Worm (Caenorhabditis elegans) whole organism, young adult: Measurements from ENCODE around the gene fbxa-138.

Experiments
- B0336.3 ChIP-seq: fragments of 200-800 bp; sonication (Bioruptor generic); IDR thresholded peaks from 2 replicates; pipeline ENCODE4 v1.3.6; 2022; ENCODE audit warnings: missing genetic modification characterization, missing compliant biosample characterization
- C06A6.2 ChIP-seq: fragments of 200-800 bp; sonication (Bioruptor generic); conservative IDR thresholded peaks from 2 replicates; pipeline ENCODE4 v1.3.6; 2022; ENCODE audit warnings: missing genetic modification characterization, missing compliant biosample characterization
- D2030.7 ChIP-seq: fragments of 200-800 bp; sonication (Bioruptor generic); IDR thresholded peaks from 2 replicates; pipeline ENCODE4 v1.3.6; 2022; ENCODE audit warnings: missing genetic modification reagents, missing genetic modification characterization, missing compliant biosample characterization
- F10E7.11 ChIP-seq: sonication (generic microtip); optimal IDR thresholded peaks from 2 replicates; lab custom pipeline; 2017; ENCODE audit warnings: mild to moderate bottlenecking, missing genetic modification characterization, moderate library complexity, missing compliant biosample characterization
- F22D6.2 ChIP-seq: sonication (generic microtip); optimal IDR thresholded peaks from 2 replicates; lab custom pipeline; 2016; ENCODE audit warnings: mild to moderate bottlenecking, missing genetic modification characterization, missing compliant biosample characterization
- F37B4.10 ChIP-seq: fragments of 200-800 bp; sonication (Bioruptor generic); IDR thresholded peaks from 2 replicates; pipeline ENCODE4 v1.3.6; 2022; ENCODE audit warnings: missing genetic modification characterization, missing compliant biosample characterization
- F49E8.2 ChIP-seq: sonication (generic microtip); optimal IDR thresholded peaks from 3 replicates; lab custom pipeline; 2017; ENCODE audit warnings: missing genetic modification characterization, mild to moderate bottlenecking, missing compliant biosample characterization, antibody characterized with exemption, moderate library complexity; ENCODE audit not compliant: insufficient read depth
- Y53F4B.3 ChIP-seq: fragments of 200-800 bp; sonication (Bioruptor generic); IDR thresholded peaks from 2 replicates; pipeline ENCODE4 v1.3.6; 2022; ENCODE audit warnings: missing genetic modification reagents, missing genetic modification characterization, missing compliant biosample characterization
- Y95B8A.8 ChIP-seq: fragments of 200-800 bp; sonication (Bioruptor generic); IDR thresholded peaks from 2 replicates; pipeline ENCODE4 v1.3.6; 2022; ENCODE audit warnings: missing genetic modification reagents, missing genetic modification characterization, missing compliant biosample characterization
- akir-1 ChIP-seq: fragments of 200-800 bp; sonication (Bioruptor generic); optimal IDR thresholded peaks from 2 replicates; lab custom pipeline; 2018; ENCODE audit warnings: mild to moderate bottlenecking, missing genetic modification characterization, moderate library complexity, missing compliant biosample characterization
- ama-1 ChIP-seq, 3 experiments: fragments of 150-350 bp in 1 of 3; sonication (generic microtip) in 2 of 3; optimal IDR thresholded peaks; 2 replicates each; lab custom pipeline; 2014 to 2018; ENCODE audit warnings: missing biosample characterization in 2 of 3, missing genetic modification characterization in 2 of 3, missing genetic modification reagents in 2 of 3
- attf-5 ChIP-seq: fragments of 200-800 bp; sonication (Bioruptor generic); optimal IDR thresholded peaks from 2 replicates; lab custom pipeline; 2018; ENCODE audit warnings: mild to moderate bottlenecking, missing genetic modification characterization, missing compliant biosample characterization
- bed-1 ChIP-seq: fragments of 200-800 bp; sonication (Bioruptor generic); IDR thresholded peaks from 2 replicates; pipeline ENCODE4 v1.3.6; 2022; ENCODE audit warnings: missing genetic modification reagents, missing genetic modification characterization, missing compliant biosample characterization
- cebp-2 ChIP-seq: fragments of 200-800 bp; sonication (Bioruptor generic); IDR thresholded peaks from 2 replicates; pipeline ENCODE4 v1.3.6; 2022; ENCODE audit warnings: missing genetic modification characterization, missing compliant biosample characterization
- ceh-100 ChIP-seq: fragments of 200-800 bp; sonication (Bioruptor generic); IDR thresholded peaks from 2 replicates; pipeline ENCODE4 v1.3.6; 2022; ENCODE audit warnings: missing genetic modification reagents, missing genetic modification characterization, missing compliant biosample characterization
- ceh-40 ChIP-seq: fragments of 200-800 bp; sonication (Bioruptor generic); IDR thresholded peaks from 2 replicates; pipeline ENCODE4 v1.3.6; 2022; ENCODE audit warnings: missing genetic modification characterization, missing compliant biosample characterization
- ceh-58 ChIP-seq: fragments of 200-800 bp; sonication (Bioruptor generic); IDR thresholded peaks from 2 replicates; pipeline ENCODE4 v1.3.6; 2022; ENCODE audit warnings: missing genetic modification characterization, missing compliant biosample characterization
- ceh-91 ChIP-seq: fragments of 200-800 bp; sonication (Bioruptor generic); IDR thresholded peaks from 2 replicates; pipeline ENCODE4 v1.3.6; 2022; ENCODE audit warnings: missing genetic modification reagents, missing genetic modification characterization, missing compliant biosample characterization
- die-1 ChIP-seq: sonication (generic microtip); optimal IDR thresholded peaks from 2 replicates; lab custom pipeline; 2016; ENCODE audit warnings: missing genotype, mild to moderate bottlenecking, missing genetic modification characterization, missing compliant biosample characterization
- dpl-1 ChIP-seq: fragments of 150-350 bp; optimal IDR thresholded peaks from 2 replicates; lab custom pipeline; 2014; ENCODE audit warnings: missing biosample characterization, missing genetic modification reagents, missing genetic modification characterization
- efl-1 ChIP-seq: fragments of 150-350 bp; optimal IDR thresholded peaks from 2 replicates; lab custom pipeline; 2014; ENCODE audit warnings: missing biosample characterization, missing genetic modification reagents, missing genetic modification characterization
- ets-4 ChIP-seq: fragments of 200-800 bp; sonication (Bioruptor generic); optimal IDR thresholded peaks from 2 replicates; lab custom pipeline; 2018; ENCODE audit warnings: mild to moderate bottlenecking, missing genetic modification characterization, missing compliant biosample characterization
- hmg-1.2 ChIP-seq: fragments of 200-800 bp; sonication (Bioruptor generic); IDR thresholded peaks from 2 replicates; pipeline ENCODE4 v1.3.6; 2022; ENCODE audit warnings: missing genetic modification reagents, missing genetic modification characterization, missing compliant biosample characterization
- hrde-1 ChIP-seq: sonication (generic microtip); optimal IDR thresholded peaks from 2 replicates; lab custom pipeline; 2016; ENCODE audit warnings: missing genetic modification characterization, mild to moderate bottlenecking, missing compliant biosample characterization, moderate library complexity, missing genotype, missing genetic modification reagents, borderline replicate concordance
- let-526 ChIP-seq: fragments of 200-800 bp; sonication (Bioruptor generic); IDR thresholded peaks from 2 replicates; pipeline ENCODE4 v1.3.6; 2022; ENCODE audit warnings: missing genetic modification reagents, missing genetic modification characterization, missing compliant biosample characterization
- lin-54 ChIP-seq: fragments of 200-800 bp; sonication (Bioruptor generic); optimal IDR thresholded peaks from 2 replicates; lab custom pipeline; 2018; ENCODE audit warnings: mild to moderate bottlenecking, missing genetic modification characterization, missing compliant biosample characterization
- lir-1 ChIP-seq: fragments of 200-800 bp; sonication (Bioruptor generic); conservative IDR thresholded peaks from 2 replicates; pipeline ENCODE4 v1.3.6; 2022; ENCODE audit warnings: missing genetic modification reagents, missing genetic modification characterization, missing compliant biosample characterization
- lsl-1 ChIP-seq: fragments of 200-800 bp; sonication (Bioruptor generic); optimal IDR thresholded peaks from 2 replicates; lab custom pipeline; 2018; ENCODE audit warnings: mild to moderate bottlenecking, missing genetic modification characterization, moderate library complexity, missing compliant biosample characterization
- mcd-1 ChIP-seq: fragments of 200-800 bp; sonication (Bioruptor generic); IDR thresholded peaks from 2 replicates; pipeline ENCODE4 v1.3.6; 2022; ENCODE audit warnings: missing genetic modification reagents, missing genetic modification characterization, missing compliant biosample characterization
- nfyb-1 ChIP-seq: fragments of 200-800 bp; sonication (Bioruptor generic); IDR thresholded peaks from 2 replicates; pipeline ENCODE4 v1.3.6; 2022; ENCODE audit warnings: missing genetic modification reagents, missing genetic modification characterization, missing compliant biosample characterization
- nhr-179 ChIP-seq: sonication (generic microtip); optimal IDR thresholded peaks from 2 replicates; lab custom pipeline; 2016; ENCODE audit warnings: mild to moderate bottlenecking, missing genetic modification characterization, missing compliant biosample characterization
- nhr-80 ChIP-seq: sonication (generic microtip); optimal IDR thresholded peaks from 2 replicates; lab custom pipeline; 2016; ENCODE audit warnings: missing genetic modification characterization, missing compliant biosample characterization
- sdz-38 ChIP-seq: sonication (generic microtip); optimal IDR thresholded peaks from 2 replicates; lab custom pipeline; 2016; ENCODE audit warnings: missing genotype, missing genetic modification characterization, missing compliant biosample characterization
- sea-2 ChIP-seq: fragments of 200-800 bp; sonication (Bioruptor generic); IDR thresholded peaks from 2 replicates; pipeline ENCODE4 v1.3.6; 2022; ENCODE audit warnings: missing genetic modification characterization, missing compliant biosample characterization
- snpc-3.4 ChIP-seq: sonication (generic microtip); optimal IDR thresholded peaks from 2 replicates; lab custom pipeline; 2017; ENCODE audit warnings: missing genetic modification characterization, mild to moderate bottlenecking, missing compliant biosample characterization, antibody characterized with exemption, moderate library complexity, missing genotype, missing genetic modification reagents
- somi-1 ChIP-seq: fragments of 200-800 bp; sonication (Bioruptor generic); optimal IDR thresholded peaks from 2 replicates; lab custom pipeline; 2018; ENCODE audit warnings: mild to moderate bottlenecking, missing genetic modification characterization, missing compliant biosample characterization
- tbp1 ChIP-seq: fragments of 200-800 bp; sonication (Bioruptor generic); optimal IDR thresholded peaks from 2 replicates; lab custom pipeline; 2018; ENCODE audit warnings: mild to moderate bottlenecking, missing genetic modification characterization, missing compliant biosample characterization
- xnd-1 ChIP-seq: sonication (generic microtip); optimal IDR thresholded peaks from 2 replicates; lab custom pipeline; 2016; ENCODE audit warnings: missing genotype, missing genetic modification reagents, missing genetic modification characterization, missing compliant biosample characterization
- ztf-25 ChIP-seq: fragments of 200-800 bp; sonication (Bioruptor generic); IDR thresholded peaks from 2 replicates; pipeline ENCODE4 v1.3.6; 2022; ENCODE audit warnings: missing genetic modification reagents, missing genetic modification characterization, missing compliant biosample characterization
- ztf-3 ChIP-seq: fragments of 200-800 bp; sonication (Bioruptor generic); optimal IDR thresholded peaks from 2 replicates; lab custom pipeline; 2018; ENCODE audit warnings: mild to moderate bottlenecking, missing genetic modification characterization, missing compliant biosample characterization

Gene fbxa-138

DNA sequence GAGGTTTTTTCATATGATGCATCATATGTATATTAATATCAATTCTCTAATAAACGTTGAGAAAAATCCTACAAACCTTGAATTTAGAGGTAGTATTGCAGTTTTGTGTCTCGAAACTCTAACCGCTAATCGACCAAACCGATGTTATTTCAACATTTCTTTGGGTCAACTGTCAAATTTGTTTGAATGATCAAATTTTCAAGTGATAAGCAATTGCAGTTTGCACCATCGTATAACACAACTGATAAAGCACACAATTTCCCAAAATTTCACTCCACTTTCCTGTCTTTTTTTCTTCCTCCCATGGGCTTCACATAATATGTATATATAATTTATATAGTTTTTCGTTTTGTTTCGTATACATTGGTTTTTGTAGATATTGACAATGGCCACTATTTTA is at the start of gene fbxa-138, which contains the start of gene Y82E9BR.5:
fbxa-138 (minus strand) TSS at position 161 of the 400 bp plus-strand sequence.
Y82E9BR.5 (plus strand) TSS at position 279 of the 400 bp plus-strand sequence.
- no peak for TF ChIP-seq sea-2 (GFP tag; lab: Robert Waterston, UW)
- peak; percentile 72 for TF ChIP-seq nhr-80 (tag; lab: Kevin White, UChicago)
- TF ChIP-seq somi-1 (GFP tag; lab: Kevin White, UChicago) = no peak

DNA sequence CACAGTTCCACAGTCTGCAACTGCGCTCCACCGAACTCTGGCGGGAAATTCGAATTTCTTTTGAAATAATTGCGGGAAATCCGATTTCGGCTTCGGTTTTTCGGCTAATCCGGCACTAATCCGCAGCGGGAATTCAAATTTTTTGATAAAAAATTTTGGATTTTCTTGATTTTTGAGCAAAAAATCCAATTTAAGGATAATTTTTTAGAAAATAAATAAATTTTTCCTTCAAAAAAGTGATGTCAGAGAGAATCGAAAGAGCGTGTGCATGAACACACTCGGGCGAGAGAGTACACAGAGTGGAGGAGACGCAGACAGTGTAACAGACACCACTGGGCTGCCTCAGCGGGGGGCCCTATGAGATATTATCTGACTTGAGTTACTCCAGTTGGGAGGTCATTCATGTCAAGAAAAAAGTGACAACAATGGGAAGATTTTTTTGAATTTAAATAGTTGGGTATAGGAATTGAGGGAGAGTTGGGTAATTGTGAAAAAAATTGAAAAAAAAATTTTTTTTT is 45.9 kb upstream of the fbxa-138 start:
- peak; percentile 94 for TF ChIP-seq hmg-1.2
- no peak for TF ChIP-seq dpl-1
- TF ChIP-seq F10E7.11 = no peak
- no peak for TF ChIP-seq cebp-2 (GFP tag; lab: Robert Waterston, UW)
- no peak for TF ChIP-seq C06A6.2
- no peak for TF ChIP-seq ama-1 (optimal IDR thresholded peaks at IDR 0.05; lab: Kevin White, UChicago)
- TF ChIP-seq ama-1 (GFP tag; optimal IDR thresholded peaks at IDR 0.05; lab: Kevin White, UChicago) = no peak

DNA sequence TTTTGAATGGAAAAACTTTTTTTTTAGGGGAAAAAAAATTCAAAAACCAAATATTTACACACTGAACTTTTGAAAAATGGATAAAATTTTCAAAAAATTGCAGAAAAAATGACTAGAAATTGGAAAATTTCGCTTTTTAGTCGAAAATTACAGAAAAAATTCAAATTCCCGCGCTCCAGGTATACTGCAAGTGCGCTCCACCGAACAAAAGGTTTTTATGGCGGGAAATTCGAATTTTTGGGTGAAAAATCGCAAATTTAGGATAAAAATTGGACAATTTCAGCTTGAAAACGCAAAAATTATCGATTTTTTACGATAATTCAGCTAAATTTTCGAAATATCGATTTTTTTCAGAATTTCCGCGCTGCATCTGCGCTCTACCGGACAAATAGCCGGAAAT is 45.2 kb upstream of the fbxa-138 start:
- TF ChIP-seq Y53F4B.3 (GFP tag; lab: Robert Waterston, UW) (no peak), B0336.3 (GFP tag; lab: Robert Waterston, UW) (no peak), lsl-1 (GFP tag; lab: Kevin White, UChicago) (peak; percentile 9), attf-5 (GFP tag; lab: Kevin White, UChicago) (no peak), efl-1 (peak; percentile 45), hrde-1 (tag; lab: Kevin White, UChicago) (no peak), mcd-1 (peak; percentile 81), tbp1 (GFP tag; lab: Kevin White, UChicago) (no peak), lin-54 (peak; percentile 82), die-1 (tag; lab: Kevin White, UChicago) (no peak), nhr-179 (tag; lab: Kevin White, UChicago) (no peak), D2030.7 (no peak)

DNA sequence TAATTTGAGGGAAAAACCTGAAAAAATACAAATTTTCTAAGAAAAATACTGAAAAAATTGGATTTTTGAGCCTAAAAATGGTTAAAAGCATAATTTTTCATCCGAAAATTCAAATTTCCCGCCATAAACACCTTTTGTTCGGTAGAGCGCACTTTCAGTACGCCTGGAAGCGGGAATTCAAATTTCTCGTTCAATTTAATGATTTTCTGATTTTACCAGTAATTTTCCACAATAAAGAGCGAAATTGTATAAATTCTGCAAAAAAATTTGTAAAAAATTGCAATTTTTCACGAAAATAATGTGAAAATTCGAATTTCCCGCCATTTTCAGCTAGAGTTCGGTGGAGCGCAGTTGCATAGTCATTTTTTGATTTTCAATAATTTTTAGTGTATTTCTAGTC is 44.4 kb upstream of the fbxa-138 start:
- TF ChIP-seq lin-54 (peak; percentile 72), lir-1 (GFP tag; lab: Robert Waterston, UW) (no peak), mcd-1 (peak; percentile 61), ztf-3 (GFP tag; lab: Kevin White, UChicago) (no peak), efl-1 (peak; percentile 14), D2030.7 (0 out of 2 replicates have a peak, but pooled peaks have one; percentile 19)

DNA sequence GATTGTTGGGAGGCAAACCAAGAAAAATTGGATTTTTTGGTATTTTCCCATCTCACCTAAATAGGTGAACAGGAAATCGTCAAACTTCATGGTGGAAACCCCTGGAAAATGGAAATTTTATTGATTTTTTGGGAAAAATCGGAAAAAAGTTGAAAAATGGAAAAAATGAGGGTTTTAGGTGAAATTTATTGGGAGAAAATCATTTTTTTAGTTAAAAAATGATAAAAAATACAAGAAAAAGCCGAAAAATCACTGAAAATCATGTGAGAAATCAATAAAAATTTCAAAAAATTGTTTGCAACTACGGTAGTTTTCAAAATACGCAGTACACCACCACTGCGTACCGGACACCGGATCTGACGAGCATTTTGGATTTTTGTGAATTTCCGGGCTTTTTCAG is 43.1 kb upstream of the fbxa-138 start, which contains the start of gene lelo-2:
lelo-2 (minus strand) TSS at position 101 of the 400 bp plus-strand sequence.
- TF ChIP-seq akir-1 (no peak), snpc-3.4 (no peak), sdz-38 (tag; lab: Kevin White, UChicago) (no peak), lsl-1 (GFP tag; lab: Kevin White, UChicago) (peak; percentile 64), ztf-25 (GFP tag; lab: Robert Waterston, UW) (no peak)
- TF ChIP-seq, all 124 proteins: peak for 1

DNA sequence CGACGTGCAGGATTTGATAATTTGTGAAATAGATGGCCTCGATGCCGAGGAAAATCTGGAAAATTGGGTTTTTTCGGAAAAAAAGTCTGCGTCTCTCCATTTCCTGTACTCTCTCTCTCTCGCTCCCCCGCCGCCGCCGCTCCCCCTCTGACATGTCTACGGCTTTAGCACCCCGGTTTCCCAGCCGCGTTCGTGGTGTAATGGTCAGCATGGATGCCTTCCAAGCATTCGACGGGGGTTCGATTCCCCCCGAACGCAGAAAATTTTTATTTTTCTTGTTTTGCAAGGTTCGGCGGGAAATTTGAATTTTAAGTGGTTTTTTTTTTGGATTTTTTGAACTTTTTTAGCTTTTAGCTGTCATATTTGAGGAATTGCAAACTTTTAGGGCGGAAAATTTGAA is 40.3 kb upstream of the fbxa-138 start:
- TF ChIP-seq C06A6.2 = no peak
- no peak for TF ChIP-seq F37B4.10 (GFP tag; lab: Robert Waterston, UW)
- TF ChIP-seq ets-4 (GFP tag; lab: Kevin White, UChicago) = no peak
- TF ChIP-seq attf-5 (GFP tag; lab: Kevin White, UChicago) = peak; percentile 57
- TF ChIP-seq bed-1 = 0 out of 2 replicates have a peak, but pooled peaks have one; percentile 36
- TF ChIP-seq hmg-1.2 = peak; percentile 100
- peak; percentile 35; the same call in 1 of the 2 replicates for TF ChIP-seq let-526 (GFP tag; lab: Robert Waterston, UW)
- TF ChIP-seq tbp1 (GFP tag; lab: Kevin White, UChicago) = peak; percentile 99
- TF ChIP-seq nfyb-1 = peak; percentile 84
- 0 out of 2 replicates have a peak, but pooled peaks have one; percentile 10 for TF ChIP-seq ceh-91
- TF ChIP-seq F22D6.2 (tag; lab: Kevin White, UChicago) = no peak
- 0 out of 2 replicates have a peak, but pooled peaks have one; percentile 33 for TF ChIP-seq Y95B8A.8 (GFP tag; lab: Robert Waterston, UW)
- TF ChIP-seq F49E8.2 (tag; lab: Kevin White, UChicago) = peak; percentile 22
- no peak for TF ChIP-seq xnd-1 (tag; lab: Kevin White, UChicago)
- TF ChIP-seq ceh-100 (GFP tag; lab: Robert Waterston, UW) = peak; percentile 52; the same call in 1 of the 2 replicates
- no peak for TF ChIP-seq ceh-58 (GFP tag; lab: Robert Waterston, UW)
- no peak for TF ChIP-seq ceh-40 (GFP tag; lab: Robert Waterston, UW)
